Fruit fly (Drosophila melanogaster): Measurements from ENCODE around the gene CG3402.

DNA sequence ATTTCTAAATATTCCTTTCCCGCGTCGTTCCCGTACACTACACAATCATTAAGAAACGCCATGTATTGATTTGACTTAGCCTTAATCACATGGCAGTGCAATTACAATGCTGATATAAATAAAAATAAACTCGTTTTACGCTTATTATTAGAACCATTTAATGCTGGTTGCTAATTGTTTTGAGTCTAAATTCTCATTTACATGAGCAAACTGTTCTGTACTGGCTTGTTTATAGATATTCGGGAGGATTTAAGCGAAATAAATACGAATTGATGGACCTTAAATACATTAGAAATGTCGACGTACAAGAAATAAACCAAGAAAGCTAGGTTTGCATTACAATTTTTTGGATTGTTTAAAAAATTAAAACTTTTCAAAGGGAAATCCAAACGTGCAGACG, 25.3 kb downstream of the CG3402 start:
- TF ChIP-seq pan (optimal IDR thresholded peaks at IDR 0.05) = no peak
- TF ChIP-seq EcR (GFP tag; optimal IDR thresholded peaks at IDR 0.05) = no peak
- no peak for TF ChIP-seq CG8478 (optimal IDR thresholded peaks at IDR 0.05)
